Fruit fly (Drosophila melanogaster) whole organism, embryonic: ENCODE data around the gene 14-3-3epsilon.

Experiments
- Atf-2 ChIP-seq: fragments of 200-800 bp; sonication (Bioruptor generic); optimal IDR thresholded peaks from 2 replicates; lab custom pipeline; 2016; ENCODE audit warnings: missing biosample characterization, missing genetic modification characterization
- Blimp-1 ChIP-seq: fragments of 200-800 bp; sonication (Bioruptor generic); optimal IDR thresholded peaks from 3 replicates; lab custom pipeline; 2018; ENCODE audit warnings: missing biosample characterization, missing genetic modification characterization, mild to moderate bottlenecking, moderate library complexity, missing genetic modification reagents
- Bteb2 ChIP-seq: fragments of 200-800 bp; sonication (Bioruptor generic); optimal IDR thresholded peaks from 2 replicates; lab custom pipeline; 2016; ENCODE audit warnings: missing biosample characterization, missing genetic modification characterization
- CG10147 ChIP-seq: fragments of 200-800 bp; sonication (Bioruptor generic); optimal IDR thresholded peaks from 2 replicates; lab custom pipeline; 2019; ENCODE audit warnings: missing biosample characterization, mild to moderate bottlenecking, missing genetic modification characterization, moderate library complexity
- CG12155 ChIP-seq: fragments of 200-800 bp; sonication (Bioruptor generic); optimal IDR thresholded peaks from 3 replicates; lab custom pipeline; 2016; ENCODE audit warnings: missing biosample characterization, missing genetic modification characterization
- CG12299 ChIP-seq: fragments of 200-800 bp; sonication (Bioruptor generic); optimal IDR thresholded peaks from 2 replicates; lab custom pipeline; 2018; ENCODE audit warnings: missing biosample characterization, mild to moderate bottlenecking, missing genetic modification characterization
- CG1529 ChIP-seq: fragments of 200-800 bp; sonication (Bioruptor generic); optimal IDR thresholded peaks from 3 replicates; lab custom pipeline; 2018; ENCODE audit warnings: missing biosample characterization, missing genetic modification characterization
- CG1602 ChIP-seq: fragments of 200-800 bp; sonication (Bioruptor generic); optimal IDR thresholded peaks from 3 replicates; lab custom pipeline; 2016; ENCODE audit warnings: missing biosample characterization, missing genetic modification characterization
- CG16863 ChIP-seq: fragments of 200-800 bp; sonication (Bioruptor generic); optimal IDR thresholded peaks from 3 replicates; lab custom pipeline; 2016; ENCODE audit warnings: missing biosample characterization, missing genetic modification characterization
- CG17361 ChIP-seq: fragments of 200-800 bp; sonication (Bioruptor generic); IDR thresholded peaks from 3 replicates; pipeline ENCODE4 v1.3.6; 2022; ENCODE audit warnings: missing biosample characterization, missing genetic modification characterization
- CG1792 ChIP-seq: fragments of 200-800 bp; sonication (Bioruptor generic); optimal IDR thresholded peaks from 2 replicates; lab custom pipeline; 2016; ENCODE audit warnings: missing biosample characterization, missing genetic modification characterization
- CG18619 ChIP-seq: fragments of 200-800 bp; sonication (Bioruptor generic); optimal IDR thresholded peaks from 3 replicates; lab custom pipeline; 2017; ENCODE audit warnings: missing biosample characterization, mild to moderate bottlenecking, missing genetic modification characterization
- CG30020 ChIP-seq: fragments of 200-800 bp; optimal IDR thresholded peaks from 2 replicates; lab custom pipeline; 2019; ENCODE audit warnings: missing biosample characterization, mild to moderate bottlenecking, missing genetic modification characterization, moderate library complexity
- CG31441 ChIP-seq: fragments of 200-800 bp; sonication (Bioruptor generic); IDR thresholded peaks from 2 replicates; pipeline ENCODE4 v1.3.6; 2022; ENCODE audit warnings: missing biosample characterization, missing genetic modification characterization
- CG3163 ChIP-seq: fragments of 200-800 bp; sonication (Bioruptor generic); optimal IDR thresholded peaks from 3 replicates; lab custom pipeline; 2016; ENCODE audit warnings: missing biosample characterization, missing genetic modification characterization
- CG8924 ChIP-seq: fragments of 200-800 bp; optimal IDR thresholded peaks from 3 replicates; lab custom pipeline; 2019; ENCODE audit warnings: missing biosample characterization, mild to moderate bottlenecking, missing genetic modification characterization, moderate library complexity
- Chrac-16 ChIP-seq: fragments of 200-800 bp; sonication (Bioruptor generic); optimal IDR thresholded peaks from 3 replicates; lab custom pipeline; 2016; ENCODE audit warnings: missing biosample characterization, missing genetic modification characterization
- CrebB ChIP-seq: fragments of 200-800 bp; sonication (Bioruptor generic); optimal IDR thresholded peaks from 3 replicates; lab custom pipeline; 2018; ENCODE audit warnings: missing biosample characterization, mild to moderate bottlenecking, missing genetic modification characterization
- ERR ChIP-seq: fragments of 200-800 bp; sonication (Bioruptor generic); optimal IDR thresholded peaks from 2 replicates; lab custom pipeline; 2016; ENCODE audit warnings: missing biosample characterization, missing genetic modification characterization
- Eip74EF ChIP-seq, 2 experiments: fragments of 200-800 bp in 1 of 2; fragments of >200 bp in 1 of 2; sonication (Bioruptor generic) in 1 of 2; optimal IDR thresholded peaks; 2 replicates each; lab custom pipeline; 2017 to 2019; ENCODE audit warnings: missing biosample characterization in 2 of 2, missing genetic modification characterization in 2 of 2, mild to moderate bottlenecking in 1 of 2, moderate library complexity in 1 of 2
- HLHmδ ChIP-seq: fragments of 200-800 bp; sonication (Bioruptor generic); optimal IDR thresholded peaks from 2 replicates; lab custom pipeline; 2018; ENCODE audit warnings: missing biosample characterization, mild to moderate bottlenecking, missing genetic modification characterization, moderate library complexity
- Hmr ChIP-seq: fragments of 200-800 bp; sonication (Bioruptor generic); optimal IDR thresholded peaks from 3 replicates; lab custom pipeline; 2017; ENCODE audit warnings: mild to moderate bottlenecking, missing biosample characterization, missing genetic modification reagents, missing genetic modification characterization
- Jarid2 ChIP-seq: fragments of 200-800 bp; sonication (Bioruptor generic); optimal IDR thresholded peaks from 3 replicates; lab custom pipeline; 2017; ENCODE audit warnings: mild to moderate bottlenecking, missing biosample characterization, missing genetic modification reagents, missing genetic modification characterization
- Med ChIP-seq: fragments of 200-800 bp; sonication (Bioruptor generic); peaks from one replicate; lab custom pipeline; 2016; ENCODE audit warnings: missing biosample characterization, missing genetic modification characterization, mild to moderate bottlenecking, inconsistent platforms, moderate library complexity
- Meics ChIP-seq: fragments of 200-800 bp; sonication (Bioruptor generic); optimal IDR thresholded peaks from 2 replicates; lab custom pipeline; 2017; ENCODE audit warnings: missing biosample characterization, mild to moderate bottlenecking, missing genetic modification characterization
- Mes4 ChIP-seq: fragments of 200-800 bp; sonication (Bioruptor generic); optimal IDR thresholded peaks from 2 replicates; lab custom pipeline; 2016; ENCODE audit warnings: missing biosample characterization, missing genetic modification characterization
- Oaz ChIP-seq: fragments of 200-800 bp; sonication (Bioruptor generic); IDR thresholded peaks from 2 replicates; pipeline ENCODE4 v1.3.6; 2022; ENCODE audit warnings: missing biosample characterization, missing genetic modification characterization
- Spps ChIP-seq: fragments of 200-800 bp; sonication (Bioruptor generic); optimal IDR thresholded peaks from 2 replicates; lab custom pipeline; 2018; ENCODE audit warnings: missing biosample characterization, mild to moderate bottlenecking, missing genetic modification characterization
- Trl ChIP-seq, 3 experiments: fragments of >200 bp in 2 of 3; fragments of 200-800 bp in 1 of 3; sonication (Bioruptor generic) in 1 of 3; optimal IDR thresholded peaks; 2 replicates in 1 of 3; 3 replicates in 2 of 3; lab custom pipeline; 2016 to 2017; ENCODE audit warnings: missing biosample characterization in 1 of 3, missing genetic modification characterization in 1 of 3
- chn ChIP-seq: fragments of 200-800 bp; sonication (Bioruptor generic); optimal IDR thresholded peaks from 2 replicates; lab custom pipeline; 2016; ENCODE audit warnings: missing biosample characterization, missing genetic modification characterization
- corto ChIP-seq: fragments of 200-800 bp; sonication (Bioruptor generic); optimal IDR thresholded peaks from 2 replicates; lab custom pipeline; 2016; ENCODE audit warnings: missing biosample characterization, mild to moderate bottlenecking, missing genetic modification characterization, moderate library complexity
- da ChIP-seq: fragments of 200-800 bp; sonication (Bioruptor generic); optimal IDR thresholded peaks from 2 replicates; lab custom pipeline; 2016; ENCODE audit warnings: missing biosample characterization, missing genetic modification characterization
- jumu ChIP-seq: fragments of 200-800 bp; sonication (Bioruptor generic); optimal IDR thresholded peaks from 3 replicates; lab custom pipeline; 2016; ENCODE audit warnings: missing biosample characterization, missing genetic modification characterization
- kah ChIP-seq: fragments of 200-800 bp; sonication (Bioruptor generic); optimal IDR thresholded peaks from 2 replicates; lab custom pipeline; 2018; ENCODE audit warnings: missing biosample characterization, mild to moderate bottlenecking, missing genetic modification characterization
- lilli ChIP-seq: fragments of 200-800 bp; sonication (Bioruptor generic); optimal IDR thresholded peaks from 3 replicates; lab custom pipeline; 2016; ENCODE audit warnings: missing biosample characterization, missing genetic modification characterization
- lola ChIP-seq, 3 experiments: fragments of >200 bp in 2 of 3; fragments of 200-800 bp in 1 of 3; sonication (Bioruptor generic) in 1 of 3; optimal IDR thresholded peaks; 2 replicates each; lab custom pipeline; 2017 to 2019; ENCODE audit warnings: missing biosample characterization in 3 of 3, missing genetic modification characterization in 3 of 3, mild to moderate bottlenecking in 1 of 3, moderate library complexity in 1 of 3
- maf-S ChIP-seq: fragments of 200-800 bp; sonication (Bioruptor generic); optimal IDR thresholded peaks from 2 replicates; lab custom pipeline; 2016; ENCODE audit warnings: missing biosample characterization, missing genetic modification characterization
- mirr ChIP-seq: fragments of 200-800 bp; sonication (Bioruptor generic); optimal IDR thresholded peaks from 3 replicates; lab custom pipeline; 2018; ENCODE audit warnings: missing biosample characterization, mild to moderate bottlenecking, missing genetic modification characterization
- nerfin-2 ChIP-seq: fragments of 200-800 bp; sonication (Bioruptor generic); IDR thresholded peaks from 2 replicates; pipeline ENCODE4 v1.3.6; 2022; ENCODE audit warnings: missing biosample characterization, missing genetic modification characterization; ENCODE audit not compliant: partially characterized antibody
- p53 ChIP-seq: fragments of 200-800 bp; sonication (Bioruptor generic); optimal IDR thresholded peaks from 2 replicates; lab custom pipeline; 2016; ENCODE audit warnings: missing biosample characterization, missing genetic modification characterization
- ro ChIP-seq: fragments of 200-800 bp; sonication (Bioruptor generic); IDR thresholded peaks from 2 replicates; pipeline ENCODE4 v1.3.6; 2022; ENCODE audit warnings: missing biosample characterization, missing genetic modification characterization
- row ChIP-seq: fragments of 200-800 bp; sonication (Bioruptor generic); IDR thresholded peaks from 3 replicates; pipeline ENCODE4 v1.3.6; 2022; ENCODE audit warnings: missing biosample characterization, missing genetic modification characterization
- salm ChIP-seq: fragments of 200-800 bp; sonication (Bioruptor generic); optimal IDR thresholded peaks from 2 replicates; lab custom pipeline; 2018; ENCODE audit warnings: missing biosample characterization, mild to moderate bottlenecking, missing genetic modification characterization
- sd ChIP-seq: fragments of 200-800 bp; sonication (Bioruptor generic); optimal IDR thresholded peaks from 3 replicates; lab custom pipeline; 2018; ENCODE audit warnings: missing biosample characterization, mild to moderate bottlenecking, missing genetic modification characterization, moderate library complexity
- sima ChIP-seq: fragments of 200-800 bp; sonication (Bioruptor generic); optimal IDR thresholded peaks from 2 replicates; lab custom pipeline; 2016; ENCODE audit warnings: missing biosample characterization, missing genetic modification characterization
- slp2 ChIP-seq: fragments of 200-800 bp; sonication (Bioruptor generic); optimal IDR thresholded peaks from 2 replicates; lab custom pipeline; 2016; ENCODE audit warnings: missing biosample characterization, missing genetic modification characterization
- sr ChIP-seq: fragments of 200-800 bp; sonication (Bioruptor generic); IDR thresholded peaks from 3 replicates; pipeline ENCODE4 v1.3.6; 2022; ENCODE audit warnings: missing biosample characterization, missing genetic modification characterization
- tup ChIP-seq: fragments of 200-800 bp; sonication (Bioruptor generic); optimal IDR thresholded peaks from 2 replicates; lab custom pipeline; 2016; ENCODE audit warnings: missing biosample characterization, mild to moderate bottlenecking, missing genetic modification characterization, moderate library complexity
- zen ChIP-seq: fragments of 200-800 bp; sonication (Bioruptor generic); optimal IDR thresholded peaks from 3 replicates; lab custom pipeline; 2018; ENCODE audit warnings: missing biosample characterization, mild to moderate bottlenecking, missing genetic modification characterization, moderate library complexity

14-3-3epsilon gene

DNA sequence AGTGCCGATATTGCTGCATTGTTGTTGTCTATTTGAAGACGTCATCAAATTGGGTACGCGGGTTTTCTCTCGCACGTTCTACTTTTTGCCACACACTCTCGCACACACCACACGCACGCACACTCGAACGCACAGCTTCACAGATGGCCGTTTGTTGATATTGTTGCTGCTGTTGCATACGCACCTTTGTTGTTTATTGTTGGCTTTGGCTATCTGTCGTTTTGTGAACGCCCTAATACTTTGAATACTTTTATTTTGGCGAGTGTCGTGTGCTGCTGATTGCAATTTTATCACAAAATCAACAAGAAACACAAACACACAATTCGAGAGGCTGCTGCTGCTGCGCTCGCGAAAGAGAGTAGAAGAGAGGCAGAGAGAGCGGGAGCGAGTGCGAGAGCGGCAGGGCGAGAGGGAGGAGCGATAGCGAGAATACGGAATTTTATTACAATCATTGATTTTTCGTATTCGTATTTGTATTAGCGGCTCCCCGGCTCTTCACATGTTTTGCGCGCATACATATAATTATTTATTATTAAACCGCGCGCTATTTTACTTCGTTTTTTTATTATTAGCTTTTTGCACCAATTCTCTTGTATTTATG is 43.7 kb upstream of the 14-3-3epsilon start (continued):
- TF ChIP-seq CG16863 (GFP tag; lab: Kevin White, UChicago) (peak; percentile 34), mirr (GFP tag; lab: Kevin White, UChicago) (peak; percentile 56), p53 (GFP tag; lab: Kevin White, UChicago) (peak; percentile 26), slp2 (GFP tag; lab: Kevin White, UChicago) (peak; percentile 30), jumu (peak; percentile 33), Mes4 (GFP tag; lab: Kevin White, UChicago) (peak; percentile 38), ro (GFP tag; lab: Robert Waterston, UW) (no peak), sima (GFP tag; lab: Kevin White, UChicago) (peak; percentile 16), Eip74EF (GFP tag; optimal IDR thresholded peaks at IDR 0.05; lab: Kevin White, UChicago) (peak in 1 of 2 experiments; percentile 48), kah (GFP tag; lab: Kevin White, UChicago) (peak; percentile 60), lilli (peak; percentile 26), CG1602 (GFP tag; lab: Kevin White, UChicago) (peak; percentile 4), CrebB (peak; percentile 77), ERR (GFP tag; lab: Kevin White, UChicago) (peak; percentile 41), maf-S (GFP tag; lab: Kevin White, UChicago) (peak; percentile 3), Med (GFP tag; lab: Kevin White, UChicago) (peak; percentile 93), CG12155 (GFP tag; lab: Kevin White, UChicago) (peak; percentile 18), Meics (GFP tag; lab: Kevin White, UChicago) (peak; percentile 33), CG3163 (GFP tag; lab: Kevin White, UChicago) (peak; percentile 27), chn (no peak), CG31441 (GFP tag; lab: Robert Waterston, UW) (no peak), row (no peak), nerfin-2 (GFP tag; lab: Robert Waterston, UW) (no peak), Trl (optimal IDR thresholded peaks at IDR 0.05; lab: Kevin White, UChicago) (peak; percentile 99 to 100), Trl (GFP tag; optimal IDR thresholded peaks at IDR 0.05; lab: Kevin White, UChicago) (peak; percentile 85), sr (GFP tag; lab: Robert Waterston, UW) (no peak), corto (GFP tag; lab: Kevin White, UChicago) (peak; percentile 18), Jarid2 (GFP tag; lab: Kevin White, UChicago) (no peak), HLHmδ (GFP tag; lab: Kevin White, UChicago) (no peak), Bteb2 (GFP tag; lab: Kevin White, UChicago) (peak; percentile 1), sd (tag; lab: Kevin White, UChicago) (peak; percentile 81), CG8924 (peak; percentile 56), zen (peak; percentile 47), CG17361 (GFP tag; lab: Robert Waterston, UW) (no peak), CG30020 (tag; lab: Kevin White, UChicago) (no peak), da (GFP tag; lab: Kevin White, UChicago) (peak; percentile 49), CG10147 (GFP tag; lab: Kevin White, UChicago) (no peak), CG1529 (GFP tag; lab: Kevin White, UChicago) (no peak), Spps (tag; lab: Kevin White, UChicago) (peak; percentile 30), tup (GFP tag; lab: Kevin White, UChicago) (no peak), lola (GFP tag; optimal IDR thresholded peaks at IDR 0.05; lab: Kevin White, UChicago) (peak in 1 of 3 experiments; percentile 19), salm (tag; lab: Kevin White, UChicago) (peak; percentile 45), CG1792 (GFP tag; lab: Kevin White, UChicago) (peak; percentile 76), CG18619 (peak; percentile 6), Hmr (GFP tag; lab: Kevin White, UChicago) (peak; percentile 42), CG12299 (peak; percentile 64), Chrac-16 (GFP tag; lab: Kevin White, UChicago) (no peak), Oaz (GFP tag; lab: Robert Waterston, UW) (no peak), Blimp-1 (GFP tag; lab: Kevin White, UChicago) (peak; percentile 22), Atf-2 (GFP tag; lab: Kevin White, UChicago) (peak; percentile 22)
